Fruit fly (Drosophila melanogaster): ENCODE measurements around the gene CG17917.

dm6 chr3R:6383466-6383769 is 41.6 kb downstream of the CG17917 start:
- TF ChIP-seq vri (GFP tag; optimal IDR thresholded peaks at IDR 0.05) (no peak), CG6792 (GFP tag; optimal IDR thresholded peaks at IDR 0.05) (no peak), CG9139 (GFP tag; optimal IDR thresholded peaks at IDR 0.05) (no peak), CG32006 (GFP tag; optimal IDR thresholded peaks at IDR 0.05) (no peak), OdsH (GFP tag; optimal IDR thresholded peaks at IDR 0.05) (no peak), cyc (GFP tag; optimal IDR thresholded peaks at IDR 0.05) (no peak), Sox102F (GFP tag; optimal IDR thresholded peaks at IDR 0.05) (no peak), CG11762 (GFP tag; optimal IDR thresholded peaks at IDR 0.05; ENCODE audit: insufficient read depth) (no peak), CG3032 (tag; optimal IDR thresholded peaks at IDR 0.05) (no peak)
